Fruit fly (Drosophila melanogaster): ENCODE results near the gene CG13692.
A peak's percentile ranks its signal among the peaks of the same experiment; 100 is the strongest.

Gene CG13692

DNA sequence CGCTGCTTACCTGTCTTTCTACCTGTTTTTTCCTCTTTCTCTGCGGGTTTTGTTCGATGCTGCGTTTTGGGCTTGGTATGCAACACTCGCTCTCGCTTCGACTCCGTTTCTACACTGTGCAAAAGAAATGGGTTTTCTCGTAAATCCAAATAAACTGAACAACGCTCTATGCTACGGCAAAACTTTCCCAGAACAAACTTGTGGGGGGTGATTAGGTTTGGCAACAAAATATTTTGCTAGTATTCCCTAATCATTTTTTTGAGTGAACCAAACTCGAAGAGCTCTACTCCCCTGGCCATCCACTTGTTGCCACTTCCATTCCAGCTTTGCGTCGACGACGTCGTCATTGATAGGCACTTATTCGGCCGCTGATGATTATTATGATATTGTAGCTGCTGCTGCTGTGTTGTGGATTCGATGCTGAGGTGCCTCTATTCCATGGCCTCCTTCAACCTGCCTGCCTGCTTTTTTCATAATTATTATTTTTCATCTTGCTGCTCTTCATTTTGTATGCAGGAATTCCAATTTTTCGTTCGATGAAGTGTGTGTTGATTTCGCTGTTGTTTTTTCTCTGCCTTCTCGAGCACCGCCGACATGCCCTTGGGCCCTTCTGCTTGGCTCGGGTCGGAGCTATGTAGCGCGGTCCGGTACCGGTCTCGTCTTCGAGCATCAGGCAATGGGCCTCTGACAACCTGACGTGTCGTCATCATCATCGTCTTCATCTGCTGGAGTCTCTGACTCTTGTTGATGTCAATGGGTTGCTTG is 20.5 kb downstream of the CG13692 start (continued):
- TF ChIP-seq CG6854 (GFP tag; optimal IDR thresholded peaks at IDR 0.05): peak; percentile 42
- TF ChIP-seq CG10654 (GFP tag; optimal IDR thresholded peaks at IDR 0.05): peak; percentile 85
- TF ChIP-seq pan (optimal IDR thresholded peaks at IDR 0.05): no peak
- peak in 1 of 2 experiments; percentile 85 for TF ChIP-seq pan (GFP tag; optimal IDR thresholded peaks at IDR 0.05 in 1 of 2, IDR thresholded peaks at IDR 0.05 in 1 of 2)
- TF ChIP-seq Doc3 (GFP tag; IDR thresholded peaks at IDR 0.05; ENCODE audit: partially characterized antibody): no peak
- TF ChIP-seq da (GFP tag; optimal IDR thresholded peaks at IDR 0.05): no peak
- no peak for TF ChIP-seq eve (GFP tag; optimal IDR thresholded peaks at IDR 0.05)
- peak; percentile 55 for TF ChIP-seq mam (GFP tag; optimal IDR thresholded peaks at IDR 0.05)
- TF ChIP-seq CG2199 (GFP tag; IDR thresholded peaks at IDR 0.05): peak; percentile 85; the same call in 2 of the 3 replicates
- peak; percentile 67 for TF ChIP-seq CG4707 (GFP tag; optimal IDR thresholded peaks at IDR 0.05)
- TF ChIP-seq CG8388 (GFP tag; optimal IDR thresholded peaks at IDR 0.05): peak; percentile 78
- TF ChIP-seq corto (GFP tag; optimal IDR thresholded peaks at IDR 0.05): peak; percentile 92
- TF ChIP-seq CG14441 (GFP tag; IDR thresholded peaks at IDR 0.05): peak; percentile 79
- TF ChIP-seq ro (GFP tag; IDR thresholded peaks at IDR 0.05): peak; percentile 62; the same call in 1 of the 2 replicates
- TF ChIP-seq zen (tag; optimal IDR thresholded peaks at IDR 0.05): peak; percentile 82
- TF ChIP-seq odd (GFP tag; optimal IDR thresholded peaks at IDR 0.05): peak; percentile 56
- peak; percentile 2 for TF ChIP-seq slou (GFP tag; optimal IDR thresholded peaks at IDR 0.05)
- peak; percentile 67 for TF ChIP-seq Aef1 (GFP tag; IDR thresholded peaks at IDR 0.05)
- peak; percentile 11 for TF ChIP-seq CG15011 (GFP tag; optimal IDR thresholded peaks at IDR 0.05)
- TF ChIP-seq toy (GFP tag; IDR thresholded peaks at IDR 0.05): no peak
- no peak for TF ChIP-seq CG10274 (GFP tag; optimal IDR thresholded peaks at IDR 0.05)
- peak; percentile 70 for TF ChIP-seq org-1 (GFP tag; optimal IDR thresholded peaks at IDR 0.05)
- peak; percentile 84 for TF ChIP-seq Blimp-1 (GFP tag; optimal IDR thresholded peaks at IDR 0.05)
- peak; percentile 84 for TF ChIP-seq CG17361 (GFP tag; IDR thresholded peaks at IDR 0.05)
- no peak for TF ChIP-seq Opbp (GFP tag; IDR thresholded peaks at IDR 0.05; ENCODE audit: partially characterized antibody)
- TF ChIP-seq CG11560 (tag; IDR thresholded peaks at IDR 0.05): no peak
- peak; percentile 49 for TF ChIP-seq Ada2b (GFP tag; IDR thresholded peaks at IDR 0.05)
- peak; percentile 84 for TF ChIP-seq Atf3 (GFP tag; optimal IDR thresholded peaks at IDR 0.05)
- TF ChIP-seq slp2 (GFP tag; optimal IDR thresholded peaks at IDR 0.05): peak; percentile 83
- peak; percentile 76 for TF ChIP-seq Awh (GFP tag; IDR thresholded peaks at IDR 0.05)
- no peak for TF ChIP-seq YL-1 (GFP tag; optimal IDR thresholded peaks at IDR 0.05)
- peak; percentile 4 for TF ChIP-seq Jarid2 (GFP tag; optimal IDR thresholded peaks at IDR 0.05)
- TF ChIP-seq CG15696 (tag; optimal IDR thresholded peaks at IDR 0.05): peak; percentile 74
- TF ChIP-seq CG4404 (GFP tag; IDR thresholded peaks at IDR 0.05): peak; percentile 83
- TF ChIP-seq ato (GFP tag; IDR thresholded peaks at IDR 0.05; ENCODE audit: partially characterized antibody): no peak
- peak; percentile 8 for TF ChIP-seq HmgZ (tag; optimal IDR thresholded peaks at IDR 0.05)
- TF ChIP-seq trem (tag; optimal IDR thresholded peaks at IDR 0.05): peak; percentile 83
- peak; percentile 64 for TF ChIP-seq CG12659 (GFP tag; optimal IDR thresholded peaks at IDR 0.05)
- no peak for TF ChIP-seq HmgD (GFP tag; optimal IDR thresholded peaks at IDR 0.05)
- peak; percentile 79 for TF ChIP-seq pros (GFP tag; optimal IDR thresholded peaks at IDR 0.05)
- TF ChIP-seq repo (GFP tag; optimal IDR thresholded peaks at IDR 0.05): peak; percentile 73
- TF ChIP-seq lbe (GFP tag; optimal IDR thresholded peaks at IDR 0.05): peak; percentile 92
- peak; percentile 81 for TF ChIP-seq jumu (GFP tag; optimal IDR thresholded peaks at IDR 0.05)
- TF ChIP-seq CG6813 (GFP tag; optimal IDR thresholded peaks at IDR 0.05): peak; percentile 80
- peak; percentile 89 for TF ChIP-seq fd96Cb (tag; optimal IDR thresholded peaks at IDR 0.05)
- TF ChIP-seq grau (tag; optimal IDR thresholded peaks at IDR 0.05): peak; percentile 76
- peak; percentile 84 for TF ChIP-seq Side (GFP tag; optimal IDR thresholded peaks at IDR 0.05)
- TF ChIP-seq CG11093 (GFP tag; IDR thresholded peaks at IDR 0.05): peak; percentile 81
- TF ChIP-seq CG10979 (tag; optimal IDR thresholded peaks at IDR 0.05): peak; percentile 91

All from whole organism, embryonic.